Fruit fly (Drosophila melanogaster) whole organism, pupa: ENCODE results near the gene CG34265.
A peak's percentile ranks its signal among the peaks of the same experiment; 100 is the strongest.

Experiments
- CG10348 ChIP-seq: fragments of 200-800 bp; sonication (Bioruptor generic); IDR thresholded peaks from 2 replicates; pipeline ENCODE4 v1.3.6; 2022; ENCODE audit warnings: missing biosample characterization, missing genetic modification characterization
- CG15710 ChIP-seq: fragments of 200-800 bp; sonication (Bioruptor generic); optimal IDR thresholded peaks from 2 replicates; lab custom pipeline; 2018; ENCODE audit warnings: missing biosample characterization, mild to moderate bottlenecking, missing genetic modification characterization, moderate library complexity
- CG32121 ChIP-seq: fragments of 200-800 bp; sonication (Bioruptor generic); IDR thresholded peaks from 2 replicates; pipeline ENCODE4 v1.3.6; 2022; ENCODE audit warnings: missing biosample characterization, missing genetic modification characterization
- CG34367 ChIP-seq: fragments of 200-800 bp; sonication (Bioruptor generic); optimal IDR thresholded peaks from 2 replicates; lab custom pipeline; 2018; ENCODE audit warnings: missing biosample characterization, mild to moderate bottlenecking, missing genetic modification characterization
- CG8159 ChIP-seq: fragments of 200-800 bp; sonication (Bioruptor generic); optimal IDR thresholded peaks from 3 replicates; lab custom pipeline; 2018; ENCODE audit warnings: missing biosample characterization, mild to moderate bottlenecking, missing genetic modification characterization, moderate library complexity
- CG8301 ChIP-seq: fragments of 200-800 bp; sonication (Bioruptor generic); optimal IDR thresholded peaks from 2 replicates; lab custom pipeline; 2018; ENCODE audit warnings: missing biosample characterization, mild to moderate bottlenecking, missing genetic modification characterization
- CG9948 ChIP-seq: fragments of 200-800 bp; sonication (Bioruptor generic); optimal IDR thresholded peaks from 2 replicates; lab custom pipeline; 2018; ENCODE audit warnings: missing biosample characterization, mild to moderate bottlenecking, missing genetic modification characterization, moderate library complexity
- D1 ChIP-seq: fragments of 200-800 bp; sonication (Bioruptor generic); optimal IDR thresholded peaks from 2 replicates; lab custom pipeline; 2018; ENCODE audit warnings: missing biosample characterization, mild to moderate bottlenecking, missing genetic modification characterization, moderate library complexity
- Ets98B ChIP-seq: fragments of 200-800 bp; sonication (Bioruptor generic); IDR thresholded peaks from 2 replicates; pipeline ENCODE4 v1.3.6; 2022; ENCODE audit warnings: missing biosample characterization, missing genetic modification characterization
- Pif1B ChIP-seq: fragments of 200-800 bp; sonication (Bioruptor generic); optimal IDR thresholded peaks from 3 replicates; lab custom pipeline; 2016; ENCODE audit warnings: missing biosample characterization, missing genetic modification characterization
- Snoo ChIP-seq: fragments of 200-800 bp; sonication (Bioruptor generic); optimal IDR thresholded peaks from 3 replicates; lab custom pipeline; 2017; ENCODE audit warnings: missing biosample characterization, mild to moderate bottlenecking, missing genetic modification characterization, inconsistent platforms
- rn ChIP-seq: fragments of 200-800 bp; sonication (Bioruptor generic); IDR thresholded peaks from 2 replicates; pipeline ENCODE4 v1.3.6; 2022; ENCODE audit warnings: missing biosample characterization, missing genetic modification characterization

dm6 chr3L:3226458-3226783 lies 41.8 kb upstream of the CG34265 start:
- TF ChIP-seq CG34367 (tag; lab: Kevin White, UChicago), result no peak
- TF ChIP-seq CG10348 (GFP tag; lab: Robert Waterston, UW), result no peak
- TF ChIP-seq CG8159 (tag; lab: Kevin White, UChicago), result no peak
- TF ChIP-seq Pif1B (GFP tag; lab: Kevin White, UChicago), result no peak
- TF ChIP-seq Ets98B, result peak; percentile 4; the same call in 1 of the 2 replicates
- no peak for TF ChIP-seq D1 (tag; lab: Kevin White, UChicago)
- TF ChIP-seq CG9948 (tag; lab: Kevin White, UChicago), result no peak
- 0 out of 2 replicates have a peak, but pooled peaks have one; percentile 0 for TF ChIP-seq CG32121 (GFP tag; lab: Robert Waterston, UW)
- no peak for TF ChIP-seq rn
- no peak for TF ChIP-seq Snoo (tag; lab: Kevin White, UChicago)
- TF ChIP-seq CG15710 (tag; lab: Kevin White, UChicago), result no peak
- TF ChIP-seq CG8301 (tag; lab: Kevin White, UChicago), result no peak
